Worm (Caenorhabditis elegans) whole organism, L2 larva: ENCODE data around the gene ZK354.8.
A peak's percentile ranks its signal among the peaks of the same experiment; 100 is the strongest.
"Not testable (repeated sequence)": the region's sequence is repeated elsewhere in the genome, so short reads cannot be mapped to it uniquely, and the experiment has no call there.

Experiments
- F13H6.1 ChIP-seq: sonication (generic microtip); optimal IDR thresholded peaks from 2 replicates; lab custom pipeline; 2016; ENCODE audit warnings: missing genetic modification characterization, missing compliant biosample characterization
- R02D3.7 ChIP-seq: fragments of 150-350 bp; optimal IDR thresholded peaks from 2 replicates; lab custom pipeline; 2014; ENCODE audit warnings: missing biosample characterization, missing genetic modification characterization
- ZK546.5 ChIP-seq: sonication (generic microtip); optimal IDR thresholded peaks from 2 replicates; lab custom pipeline; 2017; ENCODE audit warnings: missing biosample characterization, missing genetic modification characterization
- aly-2 ChIP-seq: fragments of 150-350 bp; optimal IDR thresholded peaks from 2 replicates; lab custom pipeline; 2014; ENCODE audit warnings: missing biosample characterization, missing genetic modification characterization
- ama-1 ChIP-seq: fragments of 150-350 bp; optimal IDR thresholded peaks from 2 replicates; lab custom pipeline; 2018; ENCODE audit warnings: inconsistent platforms
- blmp-1 ChIP-seq: sonication (generic microtip); optimal IDR thresholded peaks from 2 replicates; lab custom pipeline; 2017; ENCODE audit warnings: missing genetic modification characterization, mild to moderate bottlenecking, missing compliant biosample characterization, antibody characterized with exemption, moderate library complexity; ENCODE audit not compliant: insufficient read depth
- crh-2 ChIP-seq: sonication (generic microtip); optimal IDR thresholded peaks from 2 replicates; lab custom pipeline; 2017; ENCODE audit warnings: missing biosample characterization, missing genetic modification characterization
- egl-27 ChIP-seq: sonication (generic microtip); optimal IDR thresholded peaks from 3 replicates; lab custom pipeline; 2017; ENCODE audit warnings: missing biosample characterization, missing genetic modification reagents, missing genetic modification characterization
- fos-1 ChIP-seq: fragments of 150-350 bp; optimal IDR thresholded peaks from 2 replicates; lab custom pipeline; 2014; ENCODE audit warnings: missing biosample characterization, missing genetic modification characterization
- lin-13 ChIP-seq: fragments of 150-350 bp; optimal IDR thresholded peaks from 2 replicates; lab custom pipeline; 2014; ENCODE audit warnings: missing biosample characterization, missing genetic modification reagents, missing genetic modification characterization
- lin-39 ChIP-seq: fragments of 150-350 bp; optimal IDR thresholded peaks from 2 replicates; lab custom pipeline; 2014; ENCODE audit warnings: missing biosample characterization, missing genetic modification reagents, missing genetic modification characterization
- lsy-2 ChIP-seq, 2 experiments: fragments of 150-350 bp in 1 of 2; sonication (generic microtip) in 1 of 2; optimal IDR thresholded peaks; 2 replicates each; lab custom pipeline; 2014 to 2017; ENCODE audit warnings: missing biosample characterization in 2 of 2, missing genetic modification characterization in 2 of 2
- mbf-1 ChIP-seq: sonication (generic microtip); optimal IDR thresholded peaks from 2 replicates; lab custom pipeline; 2017; ENCODE audit warnings: missing biosample characterization, missing genetic modification characterization
- nhr-11 ChIP-seq: fragments of 150-350 bp; optimal IDR thresholded peaks from 2 replicates; lab custom pipeline; 2014; ENCODE audit warnings: missing biosample characterization, missing genetic modification characterization
- nhr-12 ChIP-seq: fragments of 150-350 bp; optimal IDR thresholded peaks from 2 replicates; lab custom pipeline; 2014; ENCODE audit warnings: missing biosample characterization, missing genetic modification characterization
- nhr-237 ChIP-seq: fragments of 150-350 bp; optimal IDR thresholded peaks from 2 replicates; lab custom pipeline; 2014; ENCODE audit warnings: missing biosample characterization, missing genetic modification characterization
- nhr-25 ChIP-seq: fragments of 150-350 bp; sonication (generic microtip); optimal IDR thresholded peaks from 3 replicates; lab custom pipeline; 2014; ENCODE audit warnings: missing biosample characterization, missing genetic modification characterization
- nhr-77 ChIP-seq: fragments of 150-350 bp; optimal IDR thresholded peaks from 2 replicates; lab custom pipeline; 2014; ENCODE audit warnings: missing biosample characterization, missing genetic modification characterization
- skn-1 ChIP-seq: sonication (generic microtip); optimal IDR thresholded peaks from 2 replicates; lab custom pipeline; 2017; ENCODE audit warnings: missing biosample characterization, missing genetic modification characterization
- sma-3 ChIP-seq: sonication (generic microtip); optimal IDR thresholded peaks from 2 replicates; lab custom pipeline; 2016; ENCODE audit warnings: missing genetic modification reagents, missing genetic modification characterization, missing compliant biosample characterization
- snpc-4 ChIP-seq: fragments of 150-350 bp; optimal IDR thresholded peaks from 2 replicates; lab custom pipeline; 2014; ENCODE audit warnings: missing biosample characterization, missing genetic modification characterization
- unc-62 ChIP-seq: fragments of 150-350 bp; optimal IDR thresholded peaks from 2 replicates; lab custom pipeline; 2014; ENCODE audit warnings: missing biosample characterization, missing genetic modification reagents, missing genetic modification characterization
- ztf-11 ChIP-seq: sonication (generic microtip); optimal IDR thresholded peaks from 2 replicates; lab custom pipeline; 2017; ENCODE audit warnings: missing biosample characterization, missing genetic modification characterization

ZK354.8 gene

ce11 chrIV:5268803-5269202 is 37.1 kb downstream of the ZK354.8 start, which contains the start of gene F36H12.4:
Gene F36H12.4, plus strand, starts transcription at chrIV:5269103.
- TF ChIP-seq lin-39 (no peak), ZK546.5 (tag; lab: Kevin White, UChicago) (no peak), snpc-4 (tag; lab: Kevin White, UChicago) (no peak), nhr-25 (tag; lab: Kevin White, UChicago) (no peak), egl-27 (tag; lab: Kevin White, UChicago) (no peak), blmp-1 (no peak), ama-1 (lab: Kevin White, UChicago) (no peak), unc-62 (GFP tag; lab: Kevin White, UChicago) (no peak), sma-3 (no peak)

ce11 chrIV:5266474-5266873 is 39.5 kb downstream of the ZK354.8 start, which contains the start of gene F36H12.5:
Gene F36H12.5, plus strand, starts transcription at chrIV:5266774.
- TF ChIP-seq nhr-77 (no peak), ama-1 (lab: Kevin White, UChicago) (no peak), nhr-25 (tag; lab: Kevin White, UChicago) (no peak), nhr-237 (tag; lab: Kevin White, UChicago) (no peak), aly-2 (no peak), mbf-1 (tag; lab: Kevin White, UChicago) (no peak), crh-2 (tag; lab: Kevin White, UChicago) (no peak)
- TF ChIP-seq, all 48 proteins: peak for 0

ce11 chrIV:5264700-5265210 is 41.2 kb downstream of the ZK354.8 start:
- TF ChIP-seq snpc-4 (tag; lab: Kevin White, UChicago): peak; percentile 68
- TF ChIP-seq ama-1 (lab: Kevin White, UChicago): peak; percentile 61

- TF ChIP-seq ZK546.5 (tag; lab: Kevin White, UChicago); ztf-11 (tag; lab: Kevin White, UChicago); lsy-2 (tag; optimal IDR thresholded peaks at IDR 0.05; lab: Kevin White, UChicago): not testable (repeated sequence)
Measured at ce11 chrIV:5260289-5260688, 45.7 kb downstream of the ZK354.8 start, which contains the start of gene msp-19. Gene msp-19, plus strand, starts transcription at chrIV:5260589.

ce11 chrIV:5258385-5258784 is 47.6 kb downstream of the ZK354.8 start, which contains the start of gene ttbk-2.1:
Gene ttbk-2.1, plus strand, starts transcription at chrIV:5258685.
- TF ChIP-seq nhr-12 (tag; lab: Kevin White, UChicago); lin-13 (GFP tag; lab: Kevin White, UChicago); F13H6.1 (tag; lab: Kevin White, UChicago): not testable (repeated sequence)

ce11 chrIV:5256731-5257130 is 49.2 kb downstream of the ZK354.8 start, which contains the start of gene F36H12.9:
Gene F36H12.9, plus strand, starts transcription at chrIV:5257031.
- not testable (repeated sequence) for TF ChIP-seq skn-1; unc-62 (GFP tag; lab: Kevin White, UChicago); fos-1

ce11 chrIV:5254678-5255077 is 51.3 kb downstream of the ZK354.8 start, which contains the start of gene F36H12.10:
Gene F36H12.10, minus strand, starts transcription at chrIV:5254778.
- not testable (repeated sequence) for TF ChIP-seq skn-1; nhr-11 (tag; lab: Kevin White, UChicago); R02D3.7 (tag; lab: Kevin White, UChicago)
